Fruit fly (Drosophila melanogaster) ovary, adult (tissue): ENCODE results near the gene hec.
A peak's percentile ranks its signal among the peaks of the same experiment; 100 is the strongest.

ENCODE experiments used
- CG17801 ChIP-seq: fragments of 200-800 bp; optimal IDR thresholded peaks from 2 replicates; lab custom pipeline; 2019; ENCODE audit warnings: missing biosample characterization, mild to moderate bottlenecking, missing genetic modification characterization, moderate library complexity; ENCODE audit not compliant: partially characterized antibody

Gene hec

dm6 chrX:12925426-12926256, 31.6 kb downstream of the hec start:
- TF ChIP-seq CG17801, result no peak

- no peak for TF ChIP-seq CG17801
These were observed 33.9 kb downstream of the hec start for dm6 chrX:12923258-12923901.

- no peak for TF ChIP-seq CG17801
These were observed 34.9 kb downstream of the hec start for dm6 chrX:12922338-12922737.

dm6 chrX:12919594-12919993, 37.7 kb downstream of the hec start:
- no peak for TF ChIP-seq CG17801

dm6 chrX:12917177-12917576, 40.1 kb downstream of the hec start, which contains the start of gene fne:
Gene fne, plus strand, starts transcription at chrX:12917477.
- no peak for TF ChIP-seq CG17801

dm6 chrX:12913729-12914128, 43.5 kb downstream of the hec start:
- no peak for TF ChIP-seq CG17801

DNA sequence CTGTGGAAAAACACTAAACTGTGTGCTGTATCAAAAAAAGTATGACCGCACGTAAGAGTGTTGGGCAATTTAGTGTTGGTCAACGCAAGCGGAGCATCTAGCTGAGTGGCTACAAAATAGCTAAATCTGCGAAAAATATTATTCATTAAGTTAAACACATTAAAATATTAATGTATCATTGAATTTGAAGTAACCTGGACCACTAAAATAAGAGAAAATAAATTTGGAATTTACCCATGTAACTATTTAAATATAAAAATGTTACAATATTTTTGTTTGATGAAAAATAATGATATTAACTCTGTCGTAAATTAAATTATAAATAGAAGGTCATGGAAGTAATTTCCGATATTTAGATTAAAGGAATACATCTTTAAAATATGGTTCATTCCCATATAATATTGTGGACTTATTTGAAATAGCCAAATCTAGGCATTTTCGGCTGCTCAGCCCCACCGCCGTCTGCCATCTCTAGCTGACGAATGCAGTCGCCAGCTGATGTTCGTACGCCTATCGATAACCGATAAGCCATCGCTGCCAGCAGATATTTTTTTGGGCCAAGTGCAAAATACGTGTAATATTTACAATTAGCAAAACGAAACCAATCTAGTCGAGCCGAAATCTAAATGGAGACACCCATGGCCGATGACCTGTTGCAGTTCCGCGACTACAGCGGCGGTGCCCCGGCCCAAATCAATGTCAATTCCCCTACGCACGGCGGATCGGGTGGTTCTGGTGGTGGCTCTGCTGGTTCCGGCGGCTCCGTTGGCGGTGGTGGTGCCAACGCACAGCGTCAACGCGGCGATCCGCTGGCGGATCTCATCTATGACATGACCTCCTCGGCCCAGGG, 47.5 kb downstream of the hec start, which contains the start of the genes Brms1 and CG4645:
TSS of gene Brms1 (minus strand) at position 46 of the 850 bp plus-strand sequence.
TSS of gene CG4645 (plus strand) at position 377 of the 850 bp plus-strand sequence.
- peak; percentile 31 for TF ChIP-seq CG17801

DNA sequence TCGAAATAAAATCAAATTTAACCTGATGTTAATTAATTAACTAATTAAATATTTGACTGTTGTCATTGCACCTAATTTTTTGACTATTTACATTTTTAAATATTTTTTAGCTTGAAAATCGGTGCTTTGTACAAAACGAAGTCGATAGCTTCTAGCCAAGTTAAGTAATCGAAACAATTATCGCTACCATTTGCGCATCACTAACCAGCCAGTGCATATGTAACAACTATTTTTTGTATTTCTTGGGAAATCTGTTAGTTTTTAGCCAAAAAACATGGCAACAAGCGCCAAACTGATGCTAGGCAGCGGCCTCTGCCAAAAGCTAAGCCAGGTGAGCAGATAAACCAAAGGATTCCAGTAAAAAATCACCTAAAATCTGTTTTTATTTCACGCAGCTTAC, 50.3 kb downstream of the hec start, which contains the start of gene mRpL49:
TSS of gene mRpL49 (plus strand) at position 192 of the 400 bp plus-strand sequence.
- TF ChIP-seq CG17801, result peak; percentile 26

- TF ChIP-seq CG17801, result peak; percentile 43
These were observed 51.2 kb downstream of the hec start, which contains the start of gene CG4404 for dm6 chrX:12905901-12906689. Gene CG4404, minus strand, starts transcription at chrX:12906018.

- TF ChIP-seq CG17801, result peak; percentile 69
These were observed 52.0 kb downstream of the hec start for dm6 chrX:12905014-12905900.

- TF ChIP-seq CG17801, result peak; percentile 64
These were observed 54.1 kb downstream of the hec start, which contains the start of gene Flad1 for dm6 chrX:12903099-12903616. Gene Flad1, minus strand, starts transcription at chrX:12903516.

- TF ChIP-seq CG17801, result no peak
These were observed 56.4 kb downstream of the hec start, which contains the start of gene Coq8 for dm6 chrX:12900718-12901442. Gene Coq8, minus strand, starts transcription at chrX:12901114.
